Worm (Caenorhabditis elegans) whole organism, L4/young adult: ENCODE results near the gene Y43F8B.28.

Experiments
- W03F9.2 ChIP-seq: fragments of 150-350 bp; optimal IDR thresholded peaks from 2 replicates; lab custom pipeline; 2014; ENCODE audit warnings: missing biosample characterization, missing genetic modification characterization
- dao-5 ChIP-seq: sonication (generic microtip); optimal IDR thresholded peaks from 2 replicates; lab custom pipeline; 2016; ENCODE audit warnings: missing genotype, missing genetic modification characterization, moderate library complexity, missing compliant biosample characterization
- him-1 ChIP-seq: sonication (generic microtip); optimal IDR thresholded peaks from 2 replicates; lab custom pipeline; 2016; ENCODE audit warnings: missing genotype, missing genetic modification reagents, missing genetic modification characterization, missing compliant biosample characterization

The Y43F8B.28 gene

ce11 chrV:19509061-19509460, 23.9 kb downstream of the Y43F8B.28 start:
- TF ChIP-seq dao-5 (tag; lab: Kevin White, UChicago): no peak
- no peak for TF ChIP-seq W03F9.2 (tag; lab: Kevin White, UChicago)
- TF ChIP-seq him-1 (tag; lab: Kevin White, UChicago): no peak

ce11 chrV:19510352-19510751, 25.2 kb downstream of the Y43F8B.28 start:
- TF ChIP-seq dao-5 (tag; lab: Kevin White, UChicago) (no peak), him-1 (tag; lab: Kevin White, UChicago) (no peak), W03F9.2 (tag; lab: Kevin White, UChicago) (no peak)

- TF ChIP-seq W03F9.2 (tag; lab: Kevin White, UChicago) (no peak), him-1 (tag; lab: Kevin White, UChicago) (no peak), dao-5 (tag; lab: Kevin White, UChicago) (no peak)
Measured at ce11 chrV:19510925-19511324, 25.8 kb downstream of the Y43F8B.28 start.

ce11 chrV:19512260-19512947, 27.3 kb downstream of the Y43F8B.28 start, which contains the start of gene Y43F8B.19:
Gene Y43F8B.19 (minus strand): TSS chrV:19512310.
- no peak for TF ChIP-seq W03F9.2 (tag; lab: Kevin White, UChicago)
- TF ChIP-seq him-1 (tag; lab: Kevin White, UChicago): no peak
- no peak for TF ChIP-seq dao-5 (tag; lab: Kevin White, UChicago)

- TF ChIP-seq W03F9.2 (tag; lab: Kevin White, UChicago): no peak
- TF ChIP-seq him-1 (tag; lab: Kevin White, UChicago): no peak
- no peak for TF ChIP-seq dao-5 (tag; lab: Kevin White, UChicago)
Measured at ce11 chrV:19513552-19513951, 28.4 kb downstream of the Y43F8B.28 start, which contains the start of gene phy-4. Gene phy-4 (minus strand): TSS chrV:19513652.

ce11 chrV:19518468-19519168, 33.5 kb downstream of the Y43F8B.28 start:
- TF ChIP-seq dao-5 (tag; lab: Kevin White, UChicago) (no peak), him-1 (tag; lab: Kevin White, UChicago) (no peak), W03F9.2 (tag; lab: Kevin White, UChicago) (no peak)

ce11 chrV:19519511-19519934, 34.4 kb downstream of the Y43F8B.28 start:
- TF ChIP-seq dao-5 (tag; lab: Kevin White, UChicago) (no peak), W03F9.2 (tag; lab: Kevin White, UChicago) (no peak), him-1 (tag; lab: Kevin White, UChicago) (no peak)

- TF ChIP-seq dao-5 (tag; lab: Kevin White, UChicago) (no peak), him-1 (tag; lab: Kevin White, UChicago) (no peak), W03F9.2 (tag; lab: Kevin White, UChicago) (no peak)
Measured at ce11 chrV:19520130-19520529, 35.0 kb downstream of the Y43F8B.28 start.

- TF ChIP-seq him-1 (tag; lab: Kevin White, UChicago): no peak
- no peak for TF ChIP-seq W03F9.2 (tag; lab: Kevin White, UChicago)
- TF ChIP-seq dao-5 (tag; lab: Kevin White, UChicago): no peak
Measured at ce11 chrV:19520597-19521322, 35.6 kb downstream of the Y43F8B.28 start.

ce11 chrV:19521351-19522278, 36.5 kb downstream of the Y43F8B.28 start:
- TF ChIP-seq W03F9.2 (tag; lab: Kevin White, UChicago) (no peak), dao-5 (tag; lab: Kevin White, UChicago) (no peak), him-1 (tag; lab: Kevin White, UChicago) (no peak)

- TF ChIP-seq W03F9.2 (tag; lab: Kevin White, UChicago) (peak; percentile 68), him-1 (tag; lab: Kevin White, UChicago) (peak; percentile 83), dao-5 (tag; lab: Kevin White, UChicago) (no peak)
Measured at ce11 chrV:19522551-19523137, 37.5 kb downstream of the Y43F8B.28 start.

- TF ChIP-seq W03F9.2 (tag; lab: Kevin White, UChicago): peak; percentile 43
- no peak for TF ChIP-seq dao-5 (tag; lab: Kevin White, UChicago)
- TF ChIP-seq him-1 (tag; lab: Kevin White, UChicago): no peak
Measured at ce11 chrV:19524569-19524968, 39.5 kb downstream of the Y43F8B.28 start.
